Fruit fly (Drosophila melanogaster): ENCODE data around the gene Pde1c.

Pde1c gene

dm6 chr2L:11806701-11807674 is 121.4 kb downstream of the Pde1c start (continued):
- TF ChIP-seq seq (GFP tag; IDR thresholded peaks at IDR 0.05), result no peak
- TF ChIP-seq CG9727 (GFP tag; optimal IDR thresholded peaks at IDR 0.05), result no peak
- peak; percentile 17; the same call in 1 of the 2 replicates for TF ChIP-seq CG32532 (GFP tag; IDR thresholded peaks at IDR 0.05)
- TF ChIP-seq gcm (GFP tag; optimal IDR thresholded peaks at IDR 0.05), result peak; percentile 15
- peak; percentile 81 for TF ChIP-seq HmgZ (tag; optimal IDR thresholded peaks at IDR 0.05)
- no peak for TF ChIP-seq CG11504 (tag; optimal IDR thresholded peaks at IDR 0.05)
- no peak for TF ChIP-seq CG6791 (GFP tag; IDR thresholded peaks at IDR 0.05; ENCODE audit: partially characterized antibody)
- TF ChIP-seq pita (GFP tag; optimal IDR thresholded peaks at IDR 0.05), result no peak
- no peak for TF ChIP-seq Rx (GFP tag; IDR thresholded peaks at IDR 0.05)
- TF ChIP-seq CG8388 (GFP tag; optimal IDR thresholded peaks at IDR 0.05), result no peak
- no peak for TF ChIP-seq en (GFP tag; optimal IDR thresholded peaks at IDR 0.05)
- no peak for TF ChIP-seq CG10366 (GFP tag; IDR thresholded peaks at IDR 0.05)
- no peak for TF ChIP-seq CG6765 (GFP tag; optimal IDR thresholded peaks at IDR 0.05)
- TF ChIP-seq CG13424 (tag; optimal IDR thresholded peaks at IDR 0.05), result no peak
- TF ChIP-seq MBD-R2 (GFP tag; IDR thresholded peaks at IDR 0.05), result no peak
- TF ChIP-seq Antp (GFP tag; optimal IDR thresholded peaks at IDR 0.05), result peak; percentile 3
- no peak for TF ChIP-seq CG11695 (GFP tag; IDR thresholded peaks at IDR 0.05)
- no peak for TF ChIP-seq CG18262 (tag; optimal IDR thresholded peaks at IDR 0.05)
- 0 out of 2 replicates have a peak, but pooled peaks have one; percentile 15 for TF ChIP-seq Awh (GFP tag; IDR thresholded peaks at IDR 0.05)
- TF ChIP-seq Asciz (GFP tag; optimal IDR thresholded peaks at IDR 0.05), result no peak
- no peak for TF ChIP-seq CG7928 (GFP tag; optimal IDR thresholded peaks at IDR 0.05)
- no peak for TF ChIP-seq Dip2 (GFP tag; IDR thresholded peaks at IDR 0.05)
- peak; percentile 60; the same call in 2 of the 3 replicates for TF ChIP-seq z (GFP tag; IDR thresholded peaks at IDR 0.05)
- TF ChIP-seq ab (GFP tag; optimal IDR thresholded peaks at IDR 0.05), result peak; percentile 18
- TF ChIP-seq Fer1 (GFP tag; optimal IDR thresholded peaks at IDR 0.05), result peak; percentile 46
- peak; percentile 35 for TF ChIP-seq Hey (tag; optimal IDR thresholded peaks at IDR 0.05)
- no peak for TF ChIP-seq btn (GFP tag; optimal IDR thresholded peaks at IDR 0.05)
- TF ChIP-seq Doc2 (GFP tag; IDR thresholded peaks at IDR 0.05), result no peak
- TF ChIP-seq CG8478 (optimal IDR thresholded peaks at IDR 0.05), result peak; percentile 64
- TF ChIP-seq B-H2 (GFP tag; optimal IDR thresholded peaks at IDR 0.05), result peak; percentile 25
- TF ChIP-seq chn (GFP tag; optimal IDR thresholded peaks at IDR 0.05), result peak; percentile 22
- TF ChIP-seq Bdp1 (GFP tag; optimal IDR thresholded peaks at IDR 0.05), result no peak
- no peak for TF ChIP-seq eyg (GFP tag; optimal IDR thresholded peaks at IDR 0.05)
- TF ChIP-seq mld (GFP tag; IDR thresholded peaks at IDR 0.05; ENCODE audit: partially characterized antibody), result no peak
- no peak for TF ChIP-seq CG14050 (GFP tag; IDR thresholded peaks at IDR 0.05)
- no peak for TF ChIP-seq Dp (GFP tag; optimal IDR thresholded peaks at IDR 0.05)
- no peak for TF ChIP-seq oc (tag; optimal IDR thresholded peaks at IDR 0.05)
- TF ChIP-seq Optix (GFP tag; IDR thresholded peaks at IDR 0.05), result no peak
- peak; percentile 35 for TF ChIP-seq CG7987 (GFP tag; optimal IDR thresholded peaks at IDR 0.05)
- peak; percentile 75 for TF ChIP-seq CG3163 (GFP tag; optimal IDR thresholded peaks at IDR 0.05)
- TF ChIP-seq otp (GFP tag; IDR thresholded peaks at IDR 0.05), result peak; percentile 17; the same call in 1 of the 3 replicates
- peak; percentile 50; the same call in 2 of the 3 replicates for TF ChIP-seq zen2 (GFP tag; IDR thresholded peaks at IDR 0.05; ENCODE audit: partially characterized antibody)
- TF ChIP-seq Sry-δ (GFP tag; optimal IDR thresholded peaks at IDR 0.05), result no peak
- no peak for TF ChIP-seq CG4282 (GFP tag; optimal IDR thresholded peaks at IDR 0.05)
- TF ChIP-seq ara (GFP tag; IDR thresholded peaks at IDR 0.05), result 0 out of 2 replicates have a peak, but pooled peaks have one; percentile 7
- no peak for TF ChIP-seq CG6272 (GFP tag; IDR thresholded peaks at IDR 0.05)
- TF ChIP-seq sisA (GFP tag; IDR thresholded peaks at IDR 0.05), result no peak
- TF ChIP-seq Tbp (GFP tag; optimal IDR thresholded peaks at IDR 0.05), result no peak
- TF ChIP-seq CG34376 (GFP tag; optimal IDR thresholded peaks at IDR 0.05), result peak; percentile 23
- TF ChIP-seq insv (GFP tag; optimal IDR thresholded peaks at IDR 0.05), result peak in 1 of 2 experiments; percentile 82
